Fruit fly (Drosophila melanogaster): ENCODE results near the gene CG17104.

DNA sequence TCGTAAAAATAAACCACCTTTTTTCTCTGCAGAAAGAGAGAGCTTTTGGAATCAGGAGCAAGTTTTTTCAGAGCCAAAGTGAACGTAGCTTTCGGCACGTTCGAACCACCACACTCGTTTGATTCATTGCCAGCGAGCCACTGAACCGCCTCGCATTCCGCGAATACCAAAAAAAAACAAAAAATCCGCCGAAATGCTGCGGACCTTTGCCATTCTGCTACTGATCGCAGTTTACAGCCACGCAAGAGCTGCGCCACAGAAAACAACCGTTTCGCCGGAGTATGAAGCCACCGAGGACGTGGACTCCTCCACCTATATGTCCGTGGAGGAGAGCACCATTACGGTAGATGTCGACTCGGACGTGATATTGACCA is 704 bp downstream of the CG17104 start:
- TF ChIP-seq D1 (tag; optimal IDR thresholded peaks at IDR 0.05) (no peak), Pif1A (GFP tag; optimal IDR thresholded peaks at IDR 0.05) (no peak), CG4496 (GFP tag; IDR thresholded peaks at IDR 0.05) (no peak), EcR (GFP tag; optimal IDR thresholded peaks at IDR 0.05) (no peak)
